Fruit fly (Drosophila melanogaster) whole organism, embryonic: Measurements from ENCODE around the gene Ns4.

Source experiments
- Bgb ChIP-seq: fragments of 200-800 bp; sonication (Bioruptor generic); IDR thresholded peaks from 2 replicates; pipeline ENCODE4 v1.3.6; 2022; ENCODE audit warnings: missing biosample characterization, missing genetic modification characterization; ENCODE audit not compliant: partially characterized antibody
- Bteb2 ChIP-seq: fragments of 200-800 bp; sonication (Bioruptor generic); optimal IDR thresholded peaks from 2 replicates; lab custom pipeline; 2016; ENCODE audit warnings: missing biosample characterization, missing genetic modification characterization
- CG10267 ChIP-seq: fragments of 200-800 bp; sonication (Bioruptor generic); optimal IDR thresholded peaks from 2 replicates; lab custom pipeline; 2018; ENCODE audit warnings: missing biosample characterization, mild to moderate bottlenecking, missing genetic modification characterization, moderate library complexity
- CG12071 ChIP-seq: fragments of 200-800 bp; sonication (Bioruptor generic); optimal IDR thresholded peaks from 3 replicates; lab custom pipeline; 2018; ENCODE audit warnings: missing biosample characterization, mild to moderate bottlenecking, missing genetic modification characterization
- CG13894 ChIP-seq: fragments of 200-800 bp; sonication (Bioruptor generic); optimal IDR thresholded peaks from 3 replicates; lab custom pipeline; 2018; ENCODE audit warnings: missing biosample characterization, mild to moderate bottlenecking, missing genetic modification characterization, moderate library complexity
- CG14667 ChIP-seq: fragments of 200-800 bp; sonication (Bioruptor generic); IDR thresholded peaks from 2 replicates; pipeline ENCODE4 v1.3.6; 2022; ENCODE audit warnings: missing biosample characterization, missing genetic modification characterization
- CG1602 ChIP-seq: fragments of 200-800 bp; sonication (Bioruptor generic); optimal IDR thresholded peaks from 3 replicates; lab custom pipeline; 2016; ENCODE audit warnings: missing biosample characterization, missing genetic modification characterization
- CG17912 ChIP-seq: fragments of 200-800 bp; sonication (Bioruptor generic); optimal IDR thresholded peaks from 2 replicates; lab custom pipeline; 2018; ENCODE audit warnings: missing biosample characterization, mild to moderate bottlenecking, missing genetic modification characterization
- CG31388 ChIP-seq: fragments of 200-800 bp; sonication (Bioruptor generic); optimal IDR thresholded peaks from 2 replicates; lab custom pipeline; 2016; ENCODE audit warnings: missing biosample characterization, missing genetic modification characterization
- CG3847 ChIP-seq: fragments of 200-800 bp; sonication (Bioruptor generic); IDR thresholded peaks from 2 replicates; pipeline ENCODE4 v1.3.6; 2022; ENCODE audit warnings: missing biosample characterization, missing genetic modification characterization
- CG3995 ChIP-seq: fragments of 200-800 bp; sonication (Bioruptor generic); optimal IDR thresholded peaks from 3 replicates; lab custom pipeline; 2016; ENCODE audit warnings: missing biosample characterization, missing genetic modification characterization
- D ChIP-seq, 2 experiments: fragments of 200-800 bp in 1 of 2; fragments of >200 bp in 1 of 2; sonication (Bioruptor generic) in 1 of 2; optimal IDR thresholded peaks; 2 replicates in 1 of 2; 3 replicates in 1 of 2; lab custom pipeline; 2017; ENCODE audit warnings: mild to moderate bottlenecking in 1 of 2, missing biosample characterization in 1 of 2, missing genetic modification characterization in 1 of 2, missing genetic modification reagents in 1 of 2
- D19A ChIP-seq: fragments of 200-800 bp; optimal IDR thresholded peaks from 3 replicates; lab custom pipeline; 2019; ENCODE audit warnings: missing biosample characterization, mild to moderate bottlenecking, missing genetic modification characterization, moderate library complexity
- Dip2 ChIP-seq: fragments of 200-800 bp; sonication (Bioruptor generic); IDR thresholded peaks from 2 replicates; pipeline ENCODE4 v1.3.6; 2022; ENCODE audit warnings: missing biosample characterization, missing genetic modification characterization
- Dll ChIP-seq: fragments of 200-800 bp; sonication (Bioruptor generic); IDR thresholded peaks from 4 replicates; pipeline ENCODE4 v1.3.6; 2022; ENCODE audit warnings: missing biosample characterization, missing genetic modification characterization; ENCODE audit not compliant: partially characterized antibody
- Doc3 ChIP-seq: fragments of 200-800 bp; sonication (Bioruptor generic); IDR thresholded peaks from 3 replicates; pipeline ENCODE4 v1.3.6; 2022; ENCODE audit warnings: missing biosample characterization, missing genetic modification characterization; ENCODE audit not compliant: partially characterized antibody
- Elba2 ChIP-seq: fragments of 200-800 bp; sonication (Bioruptor generic); optimal IDR thresholded peaks from 3 replicates; lab custom pipeline; 2016; ENCODE audit warnings: missing biosample characterization, missing genetic modification characterization
- Gug ChIP-seq: fragments of 200-800 bp; sonication (Bioruptor generic); IDR thresholded peaks from 4 replicates; pipeline ENCODE4 v1.3.6; 2022; ENCODE audit warnings: missing biosample characterization, missing genetic modification characterization
- HLH3B ChIP-seq: fragments of 200-800 bp; sonication (Bioruptor generic); IDR thresholded peaks from 2 replicates; pipeline ENCODE4 v1.3.6; 2022; ENCODE audit warnings: missing biosample characterization, missing genetic modification characterization
- HLH4C ChIP-seq: fragments of 200-800 bp; sonication (Bioruptor generic); IDR thresholded peaks from 3 replicates; pipeline ENCODE4 v1.3.6; 2022; ENCODE audit warnings: missing biosample characterization, missing genetic modification characterization; ENCODE audit not compliant: partially characterized antibody
- Hr39 ChIP-seq: fragments of >200 bp; optimal IDR thresholded peaks from 2 replicates; lab custom pipeline; 2017
- MTF-1 ChIP-seq: fragments of 200-800 bp; sonication (Bioruptor generic); optimal IDR thresholded peaks from 2 replicates; lab custom pipeline; 2018; ENCODE audit warnings: missing biosample characterization, mild to moderate bottlenecking, missing genetic modification characterization, borderline replicate concordance
- NfI ChIP-seq: fragments of 200-800 bp; sonication (Bioruptor generic); optimal IDR thresholded peaks from 3 replicates; lab custom pipeline; 2018; ENCODE audit warnings: missing biosample characterization, mild to moderate bottlenecking, missing genetic modification characterization, moderate library complexity
- Oaz ChIP-seq: fragments of 200-800 bp; sonication (Bioruptor generic); IDR thresholded peaks from 2 replicates; pipeline ENCODE4 v1.3.6; 2022; ENCODE audit warnings: missing biosample characterization, missing genetic modification characterization
- Opbp ChIP-seq: fragments of 200-800 bp; sonication (Bioruptor generic); IDR thresholded peaks from 3 replicates; pipeline ENCODE4 v1.3.6; 2022; ENCODE audit warnings: missing biosample characterization, missing genetic modification characterization; ENCODE audit not compliant: partially characterized antibody
- Pdp1 ChIP-seq, 2 experiments: fragments of 200-800 bp; sonication (Bioruptor generic); optimal IDR thresholded peaks; 3 replicates each; lab custom pipeline; 2016; ENCODE audit warnings: missing biosample characterization in 2 of 2, missing genetic modification characterization in 2 of 2, mild to moderate bottlenecking in 1 of 2, moderate library complexity in 1 of 2
- Usf ChIP-seq: fragments of 200-800 bp; sonication (Bioruptor generic); optimal IDR thresholded peaks from 2 replicates; lab custom pipeline; 2017; ENCODE audit warnings: missing genotype, missing biosample characterization, missing genetic modification characterization
- al ChIP-seq: fragments of 200-800 bp; sonication (Bioruptor generic); IDR thresholded peaks from 2 replicates; pipeline ENCODE4 v1.3.6; 2022; ENCODE audit warnings: missing biosample characterization, missing genetic modification characterization
- bcd ChIP-seq: fragments of 200-800 bp; sonication (Bioruptor generic); optimal IDR thresholded peaks from 2 replicates; lab custom pipeline; 2017; ENCODE audit warnings: missing biosample characterization, mild to moderate bottlenecking, missing genetic modification characterization
- cas ChIP-seq: fragments of 200-800 bp; sonication (Bioruptor generic); IDR thresholded peaks from 2 replicates; pipeline ENCODE4 v1.3.6; 2022; ENCODE audit warnings: missing biosample characterization, missing genetic modification characterization
- chm ChIP-seq: fragments of 200-800 bp; sonication (Bioruptor generic); IDR thresholded peaks from 2 replicates; pipeline ENCODE4 v1.3.6; 2022; ENCODE audit warnings: missing biosample characterization, missing genetic modification characterization
- ci ChIP-seq: fragments of 200-800 bp; sonication (Bioruptor generic); IDR thresholded peaks from 3 replicates; pipeline ENCODE4 v1.3.6; 2022; ENCODE audit warnings: missing biosample characterization, missing genetic modification characterization
- dm ChIP-seq: fragments of 200-800 bp; sonication (Bioruptor generic); optimal IDR thresholded peaks from 3 replicates; lab custom pipeline; 2016; ENCODE audit warnings: missing biosample characterization, missing genetic modification characterization
- dysf ChIP-seq: fragments of 200-800 bp; sonication (Bioruptor generic); IDR thresholded peaks from 3 replicates; pipeline ENCODE4 v1.3.6; 2022; ENCODE audit warnings: missing biosample characterization, missing genetic modification characterization
- emc ChIP-seq: fragments of 200-800 bp; sonication (Bioruptor generic); optimal IDR thresholded peaks from 2 replicates; lab custom pipeline; 2016; ENCODE audit warnings: missing biosample characterization, missing genetic modification characterization
- eve ChIP-seq, 2 experiments: fragments of >200 bp; optimal IDR thresholded peaks; 2 replicates each; lab custom pipeline; 2017; ENCODE audit warnings: missing biosample characterization in 2 of 2, missing genetic modification characterization in 2 of 2
- fu2 ChIP-seq: fragments of 200-800 bp; sonication (Bioruptor generic); optimal IDR thresholded peaks from 2 replicates; lab custom pipeline; 2016; ENCODE audit warnings: missing biosample characterization, missing genetic modification characterization
- gfzf ChIP-seq: fragments of 200-800 bp; sonication (Bioruptor generic); optimal IDR thresholded peaks from 2 replicates; lab custom pipeline; 2016; ENCODE audit warnings: missing biosample characterization, mild to moderate bottlenecking, missing genetic modification characterization, moderate library complexity
- gt ChIP-seq: fragments of 200-800 bp; sonication (Bioruptor generic); IDR thresholded peaks from 2 replicates; pipeline ENCODE4 v1.3.6; 2022; ENCODE audit warnings: missing biosample characterization, missing genetic modification characterization
- h ChIP-seq: fragments of >200 bp; optimal IDR thresholded peaks from 2 replicates; lab custom pipeline; 2017
- ken ChIP-seq: fragments of 200-800 bp; sonication (Bioruptor generic); IDR thresholded peaks from 3 replicates; pipeline ENCODE4 v1.3.6; 2022; ENCODE audit warnings: missing biosample characterization, missing genetic modification characterization
- otp ChIP-seq: fragments of 200-800 bp; sonication (Bioruptor generic); IDR thresholded peaks from 3 replicates; pipeline ENCODE4, ENCODE4 v1.3.6; 2022; ENCODE audit warnings: missing biosample characterization, missing genetic modification characterization
- p53 ChIP-seq: fragments of 200-800 bp; sonication (Bioruptor generic); optimal IDR thresholded peaks from 2 replicates; lab custom pipeline; 2016; ENCODE audit warnings: missing biosample characterization, missing genetic modification characterization
- pfk ChIP-seq: fragments of 200-800 bp; sonication (Bioruptor generic); optimal IDR thresholded peaks from 2 replicates; lab custom pipeline; 2018; ENCODE audit warnings: missing biosample characterization, mild to moderate bottlenecking, missing genetic modification characterization, moderate library complexity
- prd ChIP-seq, 3 experiments: fragments of >200 bp in 2 of 3; fragments of 200-800 bp in 1 of 3; sonication (Bioruptor generic) in 1 of 3; optimal IDR thresholded peaks in 2 of 3; IDR thresholded peaks in 1 of 3; 2 replicates in 2 of 3; 3 replicates in 1 of 3; pipeline versions ENCODE4 v1.3.6 to Lab custom; 2017 to 2022; ENCODE audit warnings: missing biosample characterization in 1 of 3, missing genetic modification characterization in 1 of 3
- salm ChIP-seq: fragments of 200-800 bp; sonication (Bioruptor generic); optimal IDR thresholded peaks from 2 replicates; lab custom pipeline; 2018; ENCODE audit warnings: missing biosample characterization, mild to moderate bottlenecking, missing genetic modification characterization
- schlank ChIP-seq: fragments of 200-800 bp; sonication (Bioruptor generic); optimal IDR thresholded peaks from 2 replicates; lab custom pipeline; 2018; ENCODE audit warnings: missing biosample characterization, mild to moderate bottlenecking, missing genetic modification characterization
- seq ChIP-seq: fragments of 200-800 bp; sonication (Bioruptor generic); IDR thresholded peaks from 2 replicates; pipeline ENCODE4 v1.3.6; 2022; ENCODE audit warnings: missing biosample characterization, missing genetic modification characterization
- slou ChIP-seq: fragments of 200-800 bp; sonication (Bioruptor generic); optimal IDR thresholded peaks from 3 replicates; lab custom pipeline; 2016; ENCODE audit warnings: missing biosample characterization, missing genetic modification characterization
- vvl ChIP-seq: fragments of 200-800 bp; sonication (Bioruptor generic); IDR thresholded peaks from 2 replicates; pipeline ENCODE4 v1.3.6; 2022; ENCODE audit warnings: missing biosample characterization, missing genetic modification characterization

Gene Ns4

DNA sequence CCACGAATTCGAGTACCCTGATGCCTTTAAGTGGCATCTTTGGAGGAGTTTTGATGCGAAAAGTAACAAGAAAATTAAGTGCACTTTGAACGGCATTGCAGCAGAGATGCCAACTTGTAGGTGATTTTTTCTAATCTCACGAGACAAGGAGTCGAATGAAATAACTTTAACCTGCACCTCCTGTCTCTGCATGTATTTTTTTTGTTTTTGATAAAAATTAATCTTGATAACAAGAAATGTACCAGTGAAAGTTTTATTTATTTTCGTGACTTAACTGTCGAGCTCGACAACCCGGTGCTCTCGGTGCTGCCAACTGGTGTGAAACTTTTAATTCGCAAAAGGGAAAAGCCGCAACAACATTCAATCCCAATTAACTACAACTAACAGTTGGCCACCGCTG, at the start of gene Ns4, which contains the start of gene Amacr (continued):
- TF ChIP-seq gfzf (GFP tag; lab: Kevin White, UChicago) (peak; percentile 34), vvl (GFP tag; lab: Robert Waterston, UW) (peak; percentile 43), Dll (GFP tag; lab: Robert Waterston, UW) (no peak; the same call in 1 of the 4 replicates), D19A (tag; lab: Kevin White, UChicago) (no peak), seq (GFP tag; lab: Robert Waterston, UW) (no peak), fu2 (GFP tag; lab: Kevin White, UChicago) (peak; percentile 65), slou (GFP tag; lab: Kevin White, UChicago) (no peak), Doc3 (peak; percentile 49; the same call in 2 of the 3 replicates), Opbp (GFP tag; lab: Robert Waterston, UW) (0 out of 3 replicates have a peak, but pooled peaks have one; percentile 10), D (optimal IDR thresholded peaks at IDR 0.05; lab: Kevin White, UChicago) (no peak), D (GFP tag; optimal IDR thresholded peaks at IDR 0.05; lab: Kevin White, UChicago) (no peak), Gug (GFP tag; lab: Robert Waterston, UW) (no peak; the same call in 3 of the 4 replicates), ci (0 out of 3 replicates have a peak, but pooled peaks have one; percentile 30), Bgb (GFP tag; lab: Robert Waterston, UW) (0 out of 2 replicates have a peak, but pooled peaks have one; percentile 17), CG3847 (GFP tag; lab: Robert Waterston, UW) (peak; percentile 78), HLH4C (GFP tag; lab: Robert Waterston, UW) (0 out of 3 replicates have a peak, but pooled peaks have one; percentile 40), emc (GFP tag; lab: Kevin White, UChicago) (no peak), bcd (peak; percentile 29), ken (GFP tag; lab: Robert Waterston, UW) (0 out of 3 replicates have a peak, but pooled peaks have one; percentile 28), HLH3B (GFP tag; lab: Robert Waterston, UW) (no peak), prd (optimal IDR thresholded peaks at IDR 0.05; lab: Kevin White, UChicago) (no peak), prd (GFP tag; IDR thresholded peaks at IDR 0.05; lab: Robert Waterston, UW) (peak; percentile 46; the same call in 1 of the 3 replicates), NfI (peak; percentile 69), Bteb2 (GFP tag; lab: Kevin White, UChicago) (no peak), eve (GFP tag; optimal IDR thresholded peaks at IDR 0.05; lab: Kevin White, UChicago) (no peak), chm (GFP tag; lab: Robert Waterston, UW) (no peak), p53 (peak; percentile 28), dm (GFP tag; lab: Kevin White, UChicago) (peak; percentile 35), Oaz (GFP tag; lab: Robert Waterston, UW) (peak; percentile 46; the same call in 1 of the 2 replicates), Usf (GFP tag; lab: Kevin White, UChicago) (no peak), CG10267 (peak; percentile 31), Pdp1 (GFP tag; optimal IDR thresholded peaks at IDR 0.05; lab: Kevin White, UChicago) (peak; percentile 50 to 56), Hr39 (lab: Kevin White, UChicago) (no peak), CG31388 (GFP tag; lab: Kevin White, UChicago) (no peak), al (GFP tag; lab: Robert Waterston, UW) (peak; percentile 62), MTF-1 (GFP tag; lab: Kevin White, UChicago) (no peak), h (lab: Kevin White, UChicago) (no peak), CG14667 (GFP tag; lab: Robert Waterston, UW) (no peak), cas (GFP tag; lab: Robert Waterston, UW) (no peak), salm (tag; lab: Kevin White, UChicago) (no peak), CG17912 (no peak), gt (GFP tag; lab: Robert Waterston, UW) (no peak), otp (GFP tag; lab: Robert Waterston, UW) (no peak), CG13894 (no peak), CG12071 (GFP tag; lab: Kevin White, UChicago) (no peak), pfk (no peak), CG3995 (GFP tag; lab: Kevin White, UChicago) (peak; percentile 91), schlank (tag; lab: Kevin White, UChicago) (no peak), Dip2 (GFP tag; lab: Robert Waterston, UW) (no peak), dysf (GFP tag; lab: Robert Waterston, UW) (peak; percentile 61; the same call in 2 of the 3 replicates), Elba2 (GFP tag; lab: Kevin White, UChicago) (peak; percentile 47), CG1602 (no peak)
